Fruit fly (Drosophila melanogaster): ENCODE data around the gene CG14230.

The CG14230 gene

DNA sequence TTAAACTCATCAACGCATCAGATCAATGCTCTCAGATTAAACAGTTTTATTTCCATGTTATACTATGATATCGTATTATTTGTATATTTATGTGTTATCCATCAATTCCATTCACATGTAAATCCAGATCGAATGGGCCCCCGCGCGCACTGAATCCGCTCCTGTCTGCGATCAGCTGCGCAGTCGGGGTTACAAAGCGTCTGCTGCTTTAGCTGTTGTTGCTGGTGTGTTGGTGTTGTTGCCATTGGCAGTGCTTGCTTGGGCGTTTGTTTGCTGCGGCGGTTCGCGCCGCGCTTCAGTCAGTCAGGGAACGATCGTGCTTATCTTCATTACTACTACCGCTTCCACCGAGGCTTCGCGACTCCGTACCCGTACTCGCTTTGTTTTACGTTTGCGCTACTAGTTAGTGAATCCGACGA, 37.0 kb upstream of the CG14230 start, which contains the start of gene Zw:
TSS of gene Zw (plus strand) at position 262 of the 419 bp plus-strand sequence.
- TF ChIP-seq cnc (optimal IDR thresholded peaks at IDR 0.05) (no peak), CG11617 (GFP tag; optimal IDR thresholded peaks at IDR 0.05) (peak; percentile 25), CG1620 (GFP tag; optimal IDR thresholded peaks at IDR 0.05) (peak; percentile 80), Clk (GFP tag; optimal IDR thresholded peaks at IDR 0.05) (peak; percentile 8), CG7045 (GFP tag; optimal IDR thresholded peaks at IDR 0.05) (peak; percentile 24), bab1 (GFP tag; optimal IDR thresholded peaks at IDR 0.05) (peak; percentile 68), CG5204 (GFP tag; optimal IDR thresholded peaks at IDR 0.05) (peak; percentile 46), ovo (GFP tag; optimal IDR thresholded peaks at IDR 0.05) (no peak), Mnt (GFP tag; optimal IDR thresholded peaks at IDR 0.05) (peak; percentile 69), Hr96 (GFP tag; optimal IDR thresholded peaks at IDR 0.05) (peak; percentile 79), cic (GFP tag; optimal IDR thresholded peaks at IDR 0.05) (peak; percentile 84), tj (GFP tag; optimal IDR thresholded peaks at IDR 0.05) (peak; percentile 71), CG7101 (tag; optimal IDR thresholded peaks at IDR 0.05) (peak; percentile 63), CG33017 (tag; optimal IDR thresholded peaks at IDR 0.05) (no peak), kay (GFP tag; ENCODE audit: borderline replicate concordance) (peak; percentile 61), CG14711 (tag; optimal IDR thresholded peaks at IDR 0.05) (peak; percentile 43), Crg-1 (GFP tag; optimal IDR thresholded peaks at IDR 0.05) (no peak), pad (GFP tag; optimal IDR thresholded peaks at IDR 0.05) (peak; percentile 51), CG12768 (GFP tag; optimal IDR thresholded peaks at IDR 0.05) (peak; percentile 45), toe (GFP tag; optimal IDR thresholded peaks at IDR 0.05) (peak; percentile 35)

DNA sequence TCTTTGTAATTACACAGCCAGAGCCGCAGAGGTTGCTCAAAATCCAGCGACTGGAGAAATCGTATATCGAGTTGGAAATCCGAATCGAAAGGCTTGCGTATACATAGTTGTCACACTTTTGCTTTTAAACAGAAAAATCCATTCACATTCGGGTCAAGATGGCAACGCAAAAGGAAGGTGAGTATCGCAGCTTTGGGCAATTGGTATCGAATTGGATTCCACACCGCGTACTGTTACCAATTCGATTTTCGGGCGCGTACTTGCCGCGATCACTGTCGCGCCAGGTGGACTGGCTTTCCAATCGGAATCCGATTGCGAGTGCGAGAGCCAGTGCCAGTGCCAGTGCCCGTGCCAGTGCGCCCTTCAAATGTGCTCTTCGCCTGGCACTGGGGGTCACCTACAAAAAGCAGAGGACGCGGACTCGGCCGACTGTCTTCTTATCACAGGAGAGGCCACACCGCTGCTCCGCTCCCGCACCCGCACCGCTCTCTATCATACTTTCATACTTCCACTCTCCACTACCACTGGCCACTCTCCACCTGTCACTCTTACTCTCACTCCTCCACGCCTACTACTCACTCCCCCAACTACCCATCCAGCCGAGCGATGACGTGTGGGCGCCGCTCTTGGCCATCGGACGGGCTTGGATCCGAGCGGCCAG, 36.4 kb upstream of the CG14230 start:
- TF ChIP-seq CG11617 (GFP tag; optimal IDR thresholded peaks at IDR 0.05), result no peak
- TF ChIP-seq cic (GFP tag; optimal IDR thresholded peaks at IDR 0.05), result peak; percentile 11

DNA sequence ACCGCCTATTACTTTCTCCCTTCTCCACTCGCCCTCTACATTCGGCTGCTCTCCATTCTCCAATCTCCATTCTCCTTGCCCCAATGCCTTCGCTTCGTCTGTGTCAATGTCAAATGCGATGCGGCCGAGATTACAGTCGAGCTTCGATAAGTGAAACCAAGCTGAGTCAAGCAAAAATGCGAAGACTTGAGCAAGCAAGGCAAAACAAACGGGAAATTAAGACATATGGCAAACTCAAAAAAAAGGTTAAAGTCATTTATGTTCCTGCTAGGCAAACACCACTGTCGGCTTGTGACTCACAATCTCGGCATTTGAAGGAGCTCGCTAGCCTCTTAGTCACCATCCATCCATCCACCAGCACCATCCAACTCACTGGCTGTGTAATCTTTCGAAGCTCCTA, 35.6 kb upstream of the CG14230 start:
- TF ChIP-seq CG7045 (GFP tag; optimal IDR thresholded peaks at IDR 0.05) (peak; percentile 91), CG33017 (tag; optimal IDR thresholded peaks at IDR 0.05) (peak; percentile 93), CG7101 (tag; optimal IDR thresholded peaks at IDR 0.05) (peak; percentile 98), CG11617 (GFP tag; optimal IDR thresholded peaks at IDR 0.05) (peak; percentile 94), kay (GFP tag; ENCODE audit: borderline replicate concordance) (peak; percentile 99), CG5204 (GFP tag; optimal IDR thresholded peaks at IDR 0.05) (peak; percentile 95), tj (GFP tag; optimal IDR thresholded peaks at IDR 0.05) (peak; percentile 81), CG14711 (tag; optimal IDR thresholded peaks at IDR 0.05) (peak; percentile 88), cnc (optimal IDR thresholded peaks at IDR 0.05) (no peak), Crg-1 (GFP tag; optimal IDR thresholded peaks at IDR 0.05) (peak; percentile 93), cic (GFP tag; optimal IDR thresholded peaks at IDR 0.05) (peak; percentile 44), Hr96 (GFP tag; optimal IDR thresholded peaks at IDR 0.05) (peak; percentile 98), ovo (GFP tag; optimal IDR thresholded peaks at IDR 0.05) (peak; percentile 91), bab1 (GFP tag; optimal IDR thresholded peaks at IDR 0.05) (peak; percentile 90), Mnt (GFP tag; optimal IDR thresholded peaks at IDR 0.05) (peak; percentile 94), CG1620 (GFP tag; optimal IDR thresholded peaks at IDR 0.05) (peak; percentile 96), pad (GFP tag; optimal IDR thresholded peaks at IDR 0.05) (peak; percentile 83), CG12768 (GFP tag; optimal IDR thresholded peaks at IDR 0.05) (peak; percentile 96), toe (GFP tag; optimal IDR thresholded peaks at IDR 0.05) (peak; percentile 91), Clk (GFP tag; optimal IDR thresholded peaks at IDR 0.05) (peak; percentile 84)

DNA sequence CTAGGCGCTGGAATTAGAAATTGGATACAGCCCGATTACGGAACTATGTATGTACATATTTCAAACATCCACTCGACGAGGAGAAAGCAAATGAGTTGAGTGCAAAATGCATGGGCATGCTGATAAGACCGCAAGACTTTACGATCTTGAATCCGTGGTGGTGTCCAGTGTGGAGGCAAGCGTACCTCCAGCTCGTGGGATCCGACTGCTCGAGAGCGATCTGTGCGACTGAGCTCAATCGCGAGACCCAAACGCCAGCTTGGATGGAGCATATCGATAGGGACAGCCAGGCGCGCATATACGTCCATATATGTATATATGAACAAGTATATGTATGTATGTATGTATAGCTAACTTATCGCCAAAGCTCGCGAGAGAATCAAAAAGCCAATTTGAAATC, 28.3 kb upstream of the CG14230 start, which contains the start of gene et:
TSS of gene et (minus strand) at position 230 of the 400 bp plus-strand sequence.
- TF ChIP-seq CG12768 (GFP tag; optimal IDR thresholded peaks at IDR 0.05) (no peak), cic (GFP tag; optimal IDR thresholded peaks at IDR 0.05) (no peak)

DNA sequence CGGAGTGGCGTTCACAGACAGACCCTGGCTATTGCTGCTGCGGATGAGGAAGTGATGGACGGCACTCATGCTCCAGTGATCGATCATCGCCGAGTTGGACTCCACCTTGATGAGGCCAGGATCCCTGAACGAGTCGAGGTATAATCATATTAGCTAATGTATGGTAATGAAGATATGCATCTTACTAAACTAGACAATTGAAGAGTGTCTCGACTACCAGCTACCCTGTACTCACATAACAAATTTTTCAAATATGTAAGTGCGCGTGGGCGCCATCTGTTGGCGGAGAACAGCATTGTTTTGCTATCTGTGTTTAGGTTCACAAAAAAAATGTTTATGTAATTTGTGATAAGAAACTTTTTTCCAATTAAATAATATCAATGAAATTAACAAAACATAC, 24.8 kb upstream of the CG14230 start:
- no peak for TF ChIP-seq CG12768 (GFP tag; optimal IDR thresholded peaks at IDR 0.05)
- no peak for TF ChIP-seq CG7045 (GFP tag; optimal IDR thresholded peaks at IDR 0.05)
- TF ChIP-seq cnc (optimal IDR thresholded peaks at IDR 0.05), result no peak
- TF ChIP-seq CG14711 (tag; optimal IDR thresholded peaks at IDR 0.05), result no peak
- no peak for TF ChIP-seq CG1620 (GFP tag; optimal IDR thresholded peaks at IDR 0.05)
- no peak for TF ChIP-seq CG33017 (tag; optimal IDR thresholded peaks at IDR 0.05)
- no peak for TF ChIP-seq CG7101 (tag; optimal IDR thresholded peaks at IDR 0.05)
- no peak for TF ChIP-seq Hr96 (GFP tag; optimal IDR thresholded peaks at IDR 0.05)
- TF ChIP-seq Clk (GFP tag; optimal IDR thresholded peaks at IDR 0.05), result no peak
- no peak for TF ChIP-seq Crg-1 (GFP tag; optimal IDR thresholded peaks at IDR 0.05)
- TF ChIP-seq CG11617 (GFP tag; optimal IDR thresholded peaks at IDR 0.05), result no peak
- no peak for TF ChIP-seq CG5204 (GFP tag; optimal IDR thresholded peaks at IDR 0.05)

DNA sequence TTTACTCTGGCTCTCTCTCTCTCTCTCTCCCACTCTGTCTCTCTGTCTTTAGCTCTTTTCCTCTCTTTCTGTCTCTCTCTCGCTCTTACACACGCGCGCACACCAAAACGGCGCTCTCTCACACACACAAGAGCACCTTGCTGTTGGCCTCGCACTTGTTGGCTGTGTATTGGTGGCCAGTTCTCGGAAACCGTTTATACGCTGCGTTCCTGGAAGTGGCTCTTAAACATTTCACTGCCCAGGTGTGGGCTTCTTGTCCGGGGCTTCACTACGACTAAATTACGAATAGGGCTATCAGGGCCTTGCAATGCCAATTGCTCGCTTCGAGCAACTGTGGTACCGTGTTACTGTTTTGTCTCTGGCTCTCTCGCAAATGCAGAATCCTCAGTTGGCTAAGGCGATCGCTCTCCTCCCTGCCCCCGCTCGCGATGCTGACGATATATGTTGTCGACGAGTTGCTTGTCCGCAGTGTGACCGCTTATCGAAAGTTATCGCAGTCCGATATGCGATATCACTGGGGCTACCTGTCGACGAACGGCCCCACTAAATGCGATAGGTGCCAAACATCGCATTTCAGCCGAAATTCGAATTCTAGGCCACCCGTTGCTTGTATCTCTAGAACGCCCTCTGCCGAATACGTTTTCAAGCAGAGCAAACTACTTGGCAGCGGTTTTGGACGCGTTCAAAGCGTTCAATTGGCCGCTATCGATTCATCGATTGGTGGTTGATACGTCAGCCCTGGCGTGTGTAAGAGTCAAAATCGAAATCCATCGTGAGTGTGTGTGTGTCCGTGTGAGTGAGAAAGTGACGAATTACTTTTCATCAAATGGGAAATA, 20.7 kb upstream of the CG14230 start, which contains the start of the genes dome and Ubqn:
TSS of gene dome (minus strand) at position 479 of the 836 bp plus-strand sequence.
TSS of gene Ubqn (plus strand) at position 769 of the 836 bp plus-strand sequence.
- TF ChIP-seq CG7045 (GFP tag; optimal IDR thresholded peaks at IDR 0.05) (no peak), bab1 (GFP tag; optimal IDR thresholded peaks at IDR 0.05) (peak; percentile 55), Clk (GFP tag; optimal IDR thresholded peaks at IDR 0.05) (no peak), Mnt (GFP tag; optimal IDR thresholded peaks at IDR 0.05) (peak; percentile 63), toe (GFP tag; optimal IDR thresholded peaks at IDR 0.05) (peak; percentile 29), CG1620 (GFP tag; optimal IDR thresholded peaks at IDR 0.05) (no peak), CG11617 (GFP tag; optimal IDR thresholded peaks at IDR 0.05) (peak; percentile 33), CG12768 (GFP tag; optimal IDR thresholded peaks at IDR 0.05) (peak; percentile 56), cnc (optimal IDR thresholded peaks at IDR 0.05) (no peak), cic (GFP tag; optimal IDR thresholded peaks at IDR 0.05) (peak; percentile 62), CG14711 (tag; optimal IDR thresholded peaks at IDR 0.05) (peak; percentile 5), CG7101 (tag; optimal IDR thresholded peaks at IDR 0.05) (peak; percentile 14), kay (GFP tag; ENCODE audit: borderline replicate concordance) (no peak), tj (GFP tag; optimal IDR thresholded peaks at IDR 0.05) (peak; percentile 71), CG5204 (GFP tag; optimal IDR thresholded peaks at IDR 0.05) (no peak), ovo (GFP tag; optimal IDR thresholded peaks at IDR 0.05) (peak; percentile 31), Crg-1 (GFP tag; optimal IDR thresholded peaks at IDR 0.05) (peak; percentile 28), pad (GFP tag; optimal IDR thresholded peaks at IDR 0.05) (peak; percentile 50), Hr96 (GFP tag; optimal IDR thresholded peaks at IDR 0.05) (peak; percentile 49)
